Fruit fly (Drosophila melanogaster): ENCODE data around the gene Sry-delta.

Gene Sry-delta

dm6 chr3R:30012602-30013489 lies 30.3 kb upstream of the Sry-delta start (continued):
- no peak for TF ChIP-seq Kr (GFP tag; optimal IDR thresholded peaks at IDR 0.05)
- peak; percentile 20 for TF ChIP-seq Vsx1 (GFP tag; optimal IDR thresholded peaks at IDR 0.05)
- TF ChIP-seq CG4617 (GFP tag; optimal IDR thresholded peaks at IDR 0.05; ENCODE audit: borderline replicate concordance): no peak
- TF ChIP-seq grn (GFP tag; optimal IDR thresholded peaks at IDR 0.05): peak; percentile 71
- TF ChIP-seq pho (GFP tag; optimal IDR thresholded peaks at IDR 0.05): no peak
- TF ChIP-seq Ets97D (GFP tag; optimal IDR thresholded peaks at IDR 0.05): no peak
- no peak for TF ChIP-seq CG10267 (tag; optimal IDR thresholded peaks at IDR 0.05)
- no peak for TF ChIP-seq HmgZ (tag; optimal IDR thresholded peaks at IDR 0.05)
- TF ChIP-seq ssp (GFP tag; IDR thresholded peaks at IDR 0.05): no peak
- peak; percentile 46 for TF ChIP-seq Meics (GFP tag; optimal IDR thresholded peaks at IDR 0.05)
- no peak for TF ChIP-seq slou (GFP tag; optimal IDR thresholded peaks at IDR 0.05)
- TF ChIP-seq zfh1 (GFP tag; IDR thresholded peaks at IDR 0.05): no peak
- TF ChIP-seq unpg (GFP tag; optimal IDR thresholded peaks at IDR 0.05): no peak
- no peak for TF ChIP-seq Dad (GFP tag; optimal IDR thresholded peaks at IDR 0.05)
- TF ChIP-seq CG12104 (GFP tag; optimal IDR thresholded peaks at IDR 0.05): no peak
- peak; percentile 65 for TF ChIP-seq Rfx (GFP tag; IDR thresholded peaks at IDR 0.05)
- no peak for TF ChIP-seq Doc3 (GFP tag; IDR thresholded peaks at IDR 0.05; ENCODE audit: partially characterized antibody)
- no peak for TF ChIP-seq Sin3A (optimal IDR thresholded peaks at IDR 0.05)
- TF ChIP-seq CG6175 (GFP tag; IDR thresholded peaks at IDR 0.05): no peak
- TF ChIP-seq CG16779 (GFP tag; IDR thresholded peaks at IDR 0.05): no peak
- TF ChIP-seq CG6765 (GFP tag; optimal IDR thresholded peaks at IDR 0.05): peak; percentile 31
- no peak for TF ChIP-seq sna (GFP tag; IDR thresholded peaks at IDR 0.05; ENCODE audit: partially characterized antibody)
- TF ChIP-seq aop (GFP tag; IDR thresholded peaks at IDR 0.05): no peak
- TF ChIP-seq Jarid2 (GFP tag; optimal IDR thresholded peaks at IDR 0.05): no peak
- no peak for TF ChIP-seq tna (GFP tag; IDR thresholded peaks at IDR 0.05; ENCODE audit: partially characterized antibody)
- TF ChIP-seq CG4854 (GFP tag; optimal IDR thresholded peaks at IDR 0.05): no peak
- no peak for TF ChIP-seq twi (tag; optimal IDR thresholded peaks at IDR 0.05)
- TF ChIP-seq CG8765 (GFP tag; IDR thresholded peaks at IDR 0.05): no peak
- TF ChIP-seq Dek (tag; optimal IDR thresholded peaks at IDR 0.05): peak; percentile 20
- no peak for TF ChIP-seq vvl (GFP tag; IDR thresholded peaks at IDR 0.05)
- no peak for TF ChIP-seq Elba2 (GFP tag; optimal IDR thresholded peaks at IDR 0.05)
- no peak for TF ChIP-seq ham (GFP tag; IDR thresholded peaks at IDR 0.05)
- TF ChIP-seq ci (GFP tag; IDR thresholded peaks at IDR 0.05): no peak
- TF ChIP-seq zfh2 (GFP tag; optimal IDR thresholded peaks at IDR 0.05): no peak
- TF ChIP-seq stc (GFP tag; IDR thresholded peaks at IDR 0.05): 0 out of 2 replicates have a peak, but pooled peaks have one; percentile 25
- TF ChIP-seq CG9932 (GFP tag; IDR thresholded peaks at IDR 0.05): peak; percentile 73
- no peak for TF ChIP-seq Asciz (GFP tag; optimal IDR thresholded peaks at IDR 0.05)
- no peak for TF ChIP-seq CG8290 (GFP tag; optimal IDR thresholded peaks at IDR 0.05)
- TF ChIP-seq CG8290 (tag; optimal IDR thresholded peaks at IDR 0.05): peak in 1 of 2 experiments; percentile 44
- no peak for TF ChIP-seq sima (GFP tag; optimal IDR thresholded peaks at IDR 0.05)
- no peak for TF ChIP-seq vnd (GFP tag; IDR thresholded peaks at IDR 0.05; ENCODE audit: partially characterized antibody)
- TF ChIP-seq ranshi (GFP tag; IDR thresholded peaks at IDR 0.05): peak; percentile 23; the same call in 1 of the 2 replicates
- no peak for TF ChIP-seq sens-2 (GFP tag; IDR thresholded peaks at IDR 0.05)
- peak; percentile 59 for TF ChIP-seq sens (GFP tag)
- TF ChIP-seq Taf1 (GFP tag; IDR thresholded peaks at IDR 0.05): peak; percentile 35; the same call in 1 of the 2 replicates
- TF ChIP-seq lmd (GFP tag; IDR thresholded peaks at IDR 0.05): peak; percentile 42; the same call in 1 of the 2 replicates
- no peak for TF ChIP-seq ro (GFP tag; IDR thresholded peaks at IDR 0.05)
- TF ChIP-seq CG10543 (GFP tag; optimal IDR thresholded peaks at IDR 0.05): peak; percentile 18
- TF ChIP-seq CG9876 (GFP tag; optimal IDR thresholded peaks at IDR 0.05): no peak
- TF ChIP-seq CG7271 (tag; optimal IDR thresholded peaks at IDR 0.05): no peak
- TF ChIP-seq mam (GFP tag; optimal IDR thresholded peaks at IDR 0.05): peak; percentile 60
